Worm (Caenorhabditis elegans) whole organism, young adult: ENCODE data around the gene rpt-2.
A peak's percentile ranks its signal among the peaks of the same experiment; 100 is the strongest.

Experiments used
- B0019.2 ChIP-seq: fragments of 200-800 bp; sonication (Bioruptor generic); conservative IDR thresholded peaks from 2 replicates; pipeline ENCODE4 v1.3.6; 2022; ENCODE audit warnings: missing genetic modification reagents, missing genetic modification characterization, missing compliant biosample characterization
- B0261.1 ChIP-seq: sonication (generic microtip); optimal IDR thresholded peaks from 2 replicates; lab custom pipeline; 2016; ENCODE audit warnings: mild to moderate bottlenecking, missing genetic modification characterization, moderate library complexity, missing compliant biosample characterization
- F39B2.1 ChIP-seq: fragments of 200-800 bp; sonication (Bioruptor generic); IDR thresholded peaks from 2 replicates; pipeline ENCODE4 v1.3.6; 2022; ENCODE audit warnings: missing genetic modification reagents, missing genetic modification characterization, missing compliant biosample characterization
- F52B5.7 ChIP-seq: sonication (generic microtip); optimal IDR thresholded peaks from 2 replicates; lab custom pipeline; 2016; ENCODE audit warnings: mild to moderate bottlenecking, missing genetic modification characterization, missing compliant biosample characterization
- F57A8.1 ChIP-seq: fragments of 200-800 bp; sonication (Bioruptor generic); optimal IDR thresholded peaks from 2 replicates; lab custom pipeline; 2018; ENCODE audit warnings: mild to moderate bottlenecking, missing genetic modification characterization, moderate library complexity, missing compliant biosample characterization
- F57C9.4 ChIP-seq: sonication (generic microtip); optimal IDR thresholded peaks from 2 replicates; lab custom pipeline; 2017; ENCODE audit warnings: mild to moderate bottlenecking, missing genetic modification characterization, missing compliant biosample characterization
- K11D2.4 ChIP-seq: fragments of 200-800 bp; sonication (Bioruptor generic); IDR thresholded peaks from 2 replicates; pipeline ENCODE4 v1.3.6; 2022; ENCODE audit warnings: missing genetic modification reagents, missing genetic modification characterization, missing compliant biosample characterization
- K12H6.12 ChIP-seq: fragments of 200-800 bp; sonication (Bioruptor generic); optimal IDR thresholded peaks from 2 replicates; lab custom pipeline; 2018; ENCODE audit warnings: mild to moderate bottlenecking, missing genetic modification characterization, missing compliant biosample characterization
- T26A5.8 ChIP-seq: sonication (generic microtip); optimal IDR thresholded peaks from 2 replicates; lab custom pipeline; 2016; ENCODE audit warnings: missing genetic modification characterization, missing compliant biosample characterization
- Y53F4B.3 ChIP-seq: fragments of 200-800 bp; sonication (Bioruptor generic); IDR thresholded peaks from 2 replicates; pipeline ENCODE4 v1.3.6; 2022; ENCODE audit warnings: missing genetic modification reagents, missing genetic modification characterization, missing compliant biosample characterization
- Y67H2A.10 ChIP-seq: fragments of 200-800 bp; sonication (Bioruptor generic); conservative IDR thresholded peaks from 2 replicates; pipeline ENCODE4 v1.3.6; 2022; ENCODE audit warnings: missing genetic modification reagents, missing genetic modification characterization, missing compliant biosample characterization
- athp-1 ChIP-seq: sonication (generic microtip); optimal IDR thresholded peaks from 2 replicates; lab custom pipeline; 2017; ENCODE audit warnings: mild to moderate bottlenecking, missing genetic modification characterization, missing compliant biosample characterization
- attf-5 ChIP-seq: fragments of 200-800 bp; sonication (Bioruptor generic); optimal IDR thresholded peaks from 2 replicates; lab custom pipeline; 2018; ENCODE audit warnings: mild to moderate bottlenecking, missing genetic modification characterization, missing compliant biosample characterization
- bed-1 ChIP-seq: fragments of 200-800 bp; sonication (Bioruptor generic); IDR thresholded peaks from 2 replicates; pipeline ENCODE4 v1.3.6; 2022; ENCODE audit warnings: missing genetic modification reagents, missing genetic modification characterization, missing compliant biosample characterization
- bed-2 ChIP-seq: fragments of 200-800 bp; sonication (Bioruptor generic); IDR thresholded peaks from 2 replicates; pipeline ENCODE4 v1.3.6; 2022; ENCODE audit warnings: missing genetic modification reagents, missing genetic modification characterization, missing compliant biosample characterization
- ccch-3 ChIP-seq: fragments of 200-800 bp; sonication (Bioruptor generic); optimal IDR thresholded peaks from 2 replicates; lab custom pipeline; 2018; ENCODE audit warnings: mild to moderate bottlenecking, missing genetic modification characterization, missing compliant biosample characterization
- cebp-2 ChIP-seq: fragments of 200-800 bp; sonication (Bioruptor generic); IDR thresholded peaks from 2 replicates; pipeline ENCODE4 v1.3.6; 2022; ENCODE audit warnings: missing genetic modification characterization, missing compliant biosample characterization
- ceh-100 ChIP-seq: fragments of 200-800 bp; sonication (Bioruptor generic); IDR thresholded peaks from 2 replicates; pipeline ENCODE4 v1.3.6; 2022; ENCODE audit warnings: missing genetic modification reagents, missing genetic modification characterization, missing compliant biosample characterization
- ceh-27 ChIP-seq: fragments of 200-800 bp; sonication (Bioruptor generic); optimal IDR thresholded peaks from 2 replicates; lab custom pipeline; 2018; ENCODE audit warnings: mild to moderate bottlenecking, missing genetic modification characterization, moderate library complexity, missing compliant biosample characterization
- dox-1 ChIP-seq: fragments of 200-800 bp; sonication (Bioruptor generic); IDR thresholded peaks from 2 replicates; pipeline ENCODE4 v1.3.6; 2022; ENCODE audit warnings: missing genetic modification reagents, missing genetic modification characterization, missing compliant biosample characterization
- egrh-3 ChIP-seq: fragments of 200-800 bp; sonication (Bioruptor generic); IDR thresholded peaks from 2 replicates; pipeline ENCODE4 v1.3.6; 2022; ENCODE audit warnings: missing genetic modification reagents, missing genetic modification characterization, missing compliant biosample characterization
- ekl-4 ChIP-seq: fragments of 200-800 bp; sonication (Bioruptor generic); IDR thresholded peaks from 2 replicates; pipeline ENCODE4 v1.3.6; 2022; ENCODE audit warnings: missing genetic modification reagents, missing genetic modification characterization, missing compliant biosample characterization
- him-1 ChIP-seq: sonication (generic microtip); optimal IDR thresholded peaks from 2 replicates; lab custom pipeline; 2016; ENCODE audit warnings: missing genotype, missing genetic modification reagents, missing genetic modification characterization, missing compliant biosample characterization
- hlh-12 ChIP-seq: sonication (generic microtip); optimal IDR thresholded peaks from 2 replicates; lab custom pipeline; 2016; ENCODE audit warnings: missing genetic modification characterization, missing compliant biosample characterization
- hlh-26 ChIP-seq: fragments of 200-800 bp; sonication (Bioruptor generic); conservative IDR thresholded peaks from 2 replicates; pipeline ENCODE4 v1.3.6; 2022; ENCODE audit warnings: missing genetic modification reagents, missing genetic modification characterization, missing compliant biosample characterization
- hmg-20 ChIP-seq: fragments of 200-800 bp; sonication (Bioruptor generic); IDR thresholded peaks from 2 replicates; pipeline ENCODE4 v1.3.6; 2022; ENCODE audit warnings: missing genetic modification reagents, missing genetic modification characterization, missing compliant biosample characterization
- hsf-1 ChIP-seq: fragments of 200-800 bp; sonication (Bioruptor generic); IDR thresholded peaks from 2 replicates; pipeline ENCODE4 v1.3.6; 2022; ENCODE audit warnings: missing genetic modification reagents, missing genetic modification characterization, missing compliant biosample characterization
- lag-1 ChIP-seq: fragments of 200-800 bp; sonication (Bioruptor generic); IDR thresholded peaks from 2 replicates; pipeline ENCODE4 v1.3.6; 2022; ENCODE audit warnings: missing genetic modification reagents, missing genetic modification characterization, missing compliant biosample characterization
- let-607 ChIP-seq, 2 experiments: fragments of 200-800 bp in 1 of 2; sonication (Bioruptor generic) in 1 of 2; sonication (generic microtip) in 1 of 2; optimal IDR thresholded peaks; 2 replicates each; lab custom pipeline; 2016 to 2018; ENCODE audit warnings: mild to moderate bottlenecking in 2 of 2, missing compliant biosample characterization in 2 of 2, missing genetic modification characterization in 2 of 2, moderate library complexity in 2 of 2, missing genotype in 1 of 2
- lin-26 ChIP-seq: fragments of 200-800 bp; sonication (Bioruptor generic); IDR thresholded peaks from 2 replicates; pipeline ENCODE4 v1.3.6; 2022; ENCODE audit warnings: missing genetic modification reagents, missing genetic modification characterization, missing compliant biosample characterization
- lin-35 ChIP-seq, 3 experiments: fragments of 150-350 bp in 2 of 3; sonication (generic microtip) in 1 of 3; optimal IDR thresholded peaks; 2 replicates each; lab custom pipeline; 2014 to 2018; ENCODE audit warnings: missing biosample characterization in 3 of 3, missing genetic modification characterization in 3 of 3, missing genetic modification reagents in 3 of 3
- lir-1 ChIP-seq: fragments of 200-800 bp; sonication (Bioruptor generic); conservative IDR thresholded peaks from 2 replicates; pipeline ENCODE4 v1.3.6; 2022; ENCODE audit warnings: missing genetic modification reagents, missing genetic modification characterization, missing compliant biosample characterization
- madf-10 ChIP-seq: sonication (generic microtip); optimal IDR thresholded peaks from 2 replicates; lab custom pipeline; 2016; ENCODE audit warnings: mild to moderate bottlenecking, missing genetic modification characterization, missing compliant biosample characterization
- madf-3 ChIP-seq: fragments of 200-800 bp; sonication (Bioruptor generic); IDR thresholded peaks from 2 replicates; pipeline ENCODE4 v1.3.6; 2022; ENCODE audit warnings: missing genetic modification reagents, missing genetic modification characterization, missing compliant biosample characterization
- mcd-1 ChIP-seq: fragments of 200-800 bp; sonication (Bioruptor generic); IDR thresholded peaks from 2 replicates; pipeline ENCODE4 v1.3.6; 2022; ENCODE audit warnings: missing genetic modification reagents, missing genetic modification characterization, missing compliant biosample characterization
- nfya-2 ChIP-seq: fragments of 200-800 bp; sonication (Bioruptor generic); IDR thresholded peaks from 2 replicates; pipeline ENCODE4 v1.3.6; 2022; ENCODE audit warnings: missing genetic modification reagents, missing genetic modification characterization, missing compliant biosample characterization
- nhr-179 ChIP-seq: sonication (generic microtip); optimal IDR thresholded peaks from 2 replicates; lab custom pipeline; 2016; ENCODE audit warnings: mild to moderate bottlenecking, missing genetic modification characterization, missing compliant biosample characterization
- nhr-27 ChIP-seq: fragments of 200-800 bp; sonication (Bioruptor generic); optimal IDR thresholded peaks from 2 replicates; lab custom pipeline; 2018; ENCODE audit warnings: mild to moderate bottlenecking, missing genetic modification characterization, moderate library complexity, missing compliant biosample characterization
- rcor-1 ChIP-seq: fragments of 200-800 bp; sonication (Bioruptor generic); IDR thresholded peaks from 2 replicates; pipeline ENCODE4 v1.3.6; 2022; ENCODE audit warnings: missing genetic modification reagents, missing genetic modification characterization, missing compliant biosample characterization
- sdz-38 ChIP-seq: sonication (generic microtip); optimal IDR thresholded peaks from 2 replicates; lab custom pipeline; 2016; ENCODE audit warnings: missing genotype, missing genetic modification characterization, missing compliant biosample characterization
- snpc-4 ChIP-seq, 5 experiments: fragments of 150-350 bp in 1 of 5; sonication (generic microtip) in 4 of 5; optimal IDR thresholded peaks; 2 replicates each; lab custom pipeline; 2014 to 2018; ENCODE audit warnings: missing genetic modification characterization in 5 of 5, missing biosample characterization in 3 of 5, antibody characterized with exemption in 2 of 5, mild to moderate bottlenecking in 2 of 5, missing compliant biosample characterization in 2 of 5, missing genotype in 2 of 5, moderate library complexity in 2 of 5, missing genetic modification reagents in 1 of 5
- somi-1 ChIP-seq: fragments of 200-800 bp; sonication (Bioruptor generic); optimal IDR thresholded peaks from 2 replicates; lab custom pipeline; 2018; ENCODE audit warnings: mild to moderate bottlenecking, missing genetic modification characterization, missing compliant biosample characterization
- unc-130 ChIP-seq: sonication (generic microtip); optimal IDR thresholded peaks from 2 replicates; lab custom pipeline; 2016; ENCODE audit warnings: missing genetic modification reagents, missing genetic modification characterization, missing compliant biosample characterization
- zim-3 ChIP-seq: sonication (generic microtip); optimal IDR thresholded peaks from 2 replicates; lab custom pipeline; 2017; ENCODE audit warnings: mild to moderate bottlenecking, missing genetic modification characterization, moderate library complexity, missing compliant biosample characterization
- ztf-18 ChIP-seq: sonication (generic microtip); optimal IDR thresholded peaks from 2 replicates; lab custom pipeline; 2016; ENCODE audit warnings: missing genotype, mild to moderate bottlenecking, missing genetic modification characterization, missing compliant biosample characterization
- ztf-28 ChIP-seq: fragments of 200-800 bp; sonication (Bioruptor generic); IDR thresholded peaks from 2 replicates; pipeline ENCODE4 v1.3.6; 2022; ENCODE audit warnings: missing genetic modification reagents, missing genetic modification characterization, missing compliant biosample characterization
- ztf-6 ChIP-seq: fragments of 200-800 bp; sonication (Bioruptor generic); IDR thresholded peaks from 2 replicates; pipeline ENCODE4 v1.3.6; 2022; ENCODE audit warnings: missing genetic modification reagents, missing genetic modification characterization, missing compliant biosample characterization

rpt-2 gene

DNA sequence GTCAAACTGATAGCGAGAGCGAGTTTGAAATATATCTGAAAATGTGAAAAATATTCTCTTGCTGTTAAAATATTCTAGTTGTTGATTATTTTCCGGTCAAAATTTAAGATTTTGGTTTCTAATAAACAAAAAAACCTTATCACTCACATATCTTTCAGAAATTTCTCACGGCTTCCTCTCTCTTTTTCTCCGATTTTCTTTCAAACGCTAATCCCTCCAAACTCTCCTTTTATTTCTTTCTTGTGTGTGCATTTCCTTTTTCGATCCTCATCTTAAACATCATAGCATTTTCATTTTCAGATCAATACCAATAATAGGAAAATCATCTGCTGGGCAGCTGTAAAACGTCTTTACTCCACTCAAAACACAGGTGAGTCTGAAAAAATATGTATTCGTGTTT is 14.2 kb downstream of the rpt-2 start, which contains the start of gene fos-1:
TSS of gene fos-1 (plus strand) at position 301 of the 400 bp plus-strand sequence.
- no peak for TF ChIP-seq bed-1 (GFP tag; lab: Robert Waterston, UW)
- TF ChIP-seq zim-3 (tag; lab: Kevin White, UChicago) = no peak
- no peak for TF ChIP-seq him-1 (tag; lab: Kevin White, UChicago)
- TF ChIP-seq sdz-38 (tag; lab: Kevin White, UChicago) = no peak
- TF ChIP-seq ztf-28 (GFP tag; lab: Robert Waterston, UW) = no peak
- TF ChIP-seq cebp-2 (GFP tag; lab: Robert Waterston, UW) = no peak
- TF ChIP-seq unc-130 = no peak
- TF ChIP-seq B0019.2 = no peak
- no peak for TF ChIP-seq dox-1 (GFP tag; lab: Robert Waterston, UW)
- TF ChIP-seq ztf-18 (tag; lab: Kevin White, UChicago) = no peak
- no peak for TF ChIP-seq mcd-1
- no peak for TF ChIP-seq F39B2.1 (GFP tag; lab: Robert Waterston, UW)
- TF ChIP-seq ztf-6 (GFP tag; lab: Robert Waterston, UW) = no peak
- no peak for TF ChIP-seq lir-1 (GFP tag; lab: Robert Waterston, UW)

DNA sequence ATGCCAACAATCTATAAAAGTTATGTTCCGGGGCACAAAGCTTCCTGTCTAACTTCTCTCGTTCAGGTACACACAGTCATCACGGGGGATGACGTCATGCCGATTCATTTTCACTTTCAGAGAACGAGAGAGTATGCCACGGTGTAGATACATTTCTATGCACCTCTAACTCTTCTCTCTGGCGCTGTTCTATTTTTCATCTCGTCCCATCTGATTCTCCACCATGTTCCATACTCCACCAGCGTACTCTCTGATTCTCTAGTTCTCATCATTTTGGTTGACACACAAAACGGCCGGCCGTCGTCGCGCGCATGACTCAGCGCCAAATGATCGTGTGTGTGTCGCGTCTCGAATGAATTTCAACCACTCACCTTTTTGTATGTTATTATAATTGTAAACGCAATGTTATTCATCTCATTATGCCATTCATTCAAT is 17.1 kb downstream of the rpt-2 start:
- TF ChIP-seq hlh-12 (tag; lab: Kevin White, UChicago) = no peak
- peak; percentile 80 for TF ChIP-seq ceh-27 (GFP tag; lab: Kevin White, UChicago)
- no peak for TF ChIP-seq B0261.1 (tag; lab: Kevin White, UChicago)
- TF ChIP-seq lin-35 (GFP tag; optimal IDR thresholded peaks at IDR 0.05; lab: Kevin White, UChicago) = peak in 1 of 3 experiments; percentile 59
- peak; percentile 93 for TF ChIP-seq madf-10 (tag; lab: Kevin White, UChicago)
- no peak for TF ChIP-seq unc-130
- TF ChIP-seq Y53F4B.3 (GFP tag; lab: Robert Waterston, UW) = no peak
- peak; percentile 93 for TF ChIP-seq attf-5 (GFP tag; lab: Kevin White, UChicago)
- peak; percentile 67; the same call in 1 of the 2 replicates for TF ChIP-seq lin-26
- TF ChIP-seq ccch-3 = no peak
- TF ChIP-seq ceh-100 = no peak
- TF ChIP-seq T26A5.8 (tag; lab: Kevin White, UChicago) = no peak
- no peak for TF ChIP-seq hlh-26 (GFP tag; lab: Robert Waterston, UW)
- no peak for TF ChIP-seq bed-2 (GFP tag; lab: Robert Waterston, UW)
- no peak for TF ChIP-seq nhr-27 (tag; lab: Kevin White, UChicago)
- peak; percentile 84 to 92 for TF ChIP-seq let-607 (tag; optimal IDR thresholded peaks at IDR 0.05; lab: Kevin White, UChicago)
- TF ChIP-seq somi-1 = peak; percentile 78
- 0 out of 2 replicates have a peak, but pooled peaks have one; percentile 13 for TF ChIP-seq hmg-20 (GFP tag; lab: Robert Waterston, UW)
- peak; percentile 37; the same call in 1 of the 2 replicates for TF ChIP-seq rcor-1 (GFP tag; lab: Robert Waterston, UW)
- peak; percentile 69 for TF ChIP-seq athp-1 (tag; lab: Kevin White, UChicago)
- no peak for TF ChIP-seq nhr-179 (tag; lab: Kevin White, UChicago)
- peak; percentile 83; the same call in 1 of the 2 replicates for TF ChIP-seq madf-3 (GFP tag; lab: Robert Waterston, UW)
- no peak for TF ChIP-seq nfya-2 (GFP tag; lab: Robert Waterston, UW)
- peak; percentile 82 for TF ChIP-seq ekl-4 (GFP tag; lab: Robert Waterston, UW)
- TF ChIP-seq snpc-4 (GFP tag; optimal IDR thresholded peaks at IDR 0.05; lab: Kevin White, UChicago) = peak; percentile 46
- TF ChIP-seq snpc-4 (tag; optimal IDR thresholded peaks at IDR 0.05; lab: Kevin White, UChicago) = peak in 3 of 4 experiments; percentile 50 to 69 (median 69)
- peak; percentile 87 for TF ChIP-seq K12H6.12 (tag; lab: Kevin White, UChicago)
- no peak for TF ChIP-seq F57C9.4 (tag; lab: Kevin White, UChicago)
- TF ChIP-seq F52B5.7 (tag; lab: Kevin White, UChicago) = no peak
- TF ChIP-seq F57A8.1 (GFP tag; lab: Kevin White, UChicago) = no peak
- 0 out of 2 replicates have a peak, but pooled peaks have one; percentile 14 for TF ChIP-seq egrh-3 (GFP tag; lab: Robert Waterston, UW)
- 0 out of 2 replicates have a peak, but pooled peaks have one; percentile 73 for TF ChIP-seq cebp-2 (GFP tag; lab: Robert Waterston, UW)
- no peak for TF ChIP-seq lag-1 (GFP tag; lab: Robert Waterston, UW)
- TF ChIP-seq Y67H2A.10 (GFP tag; lab: Robert Waterston, UW) = peak; percentile 40; the same call in 1 of the 2 replicates
- peak; percentile 90 for TF ChIP-seq K11D2.4 (GFP tag; lab: Robert Waterston, UW)
- peak; percentile 57; the same call in 1 of the 2 replicates for TF ChIP-seq hsf-1 (GFP tag; lab: Robert Waterston, UW)
